Worm (Caenorhabditis elegans) whole organism, late embryonic: ENCODE data around the gene etr-1.

Source experiments
- C08G9.2 ChIP-seq: sonication (generic microtip); optimal IDR thresholded peaks from 2 replicates; lab custom pipeline; 2016; ENCODE audit warnings: mild to moderate bottlenecking, missing genetic modification characterization, moderate library complexity, missing compliant biosample characterization
- C38D4.7 ChIP-seq: fragments of 200-800 bp; sonication (Bioruptor generic); optimal IDR thresholded peaks from 2 replicates; lab custom pipeline; 2018; ENCODE audit warnings: mild to moderate bottlenecking, missing genetic modification characterization, moderate library complexity, missing compliant biosample characterization
- F13H6.1 ChIP-seq: sonication (generic microtip); optimal IDR thresholded peaks from 2 replicates; lab custom pipeline; 2016; ENCODE audit warnings: missing genetic modification characterization, missing compliant biosample characterization
- K02D7.2 ChIP-seq: sonication (generic microtip); optimal IDR thresholded peaks from 2 replicates; lab custom pipeline; 2017; ENCODE audit warnings: mild to moderate bottlenecking, missing genetic modification characterization, missing compliant biosample characterization
- Y22D7AL.16 ChIP-seq: sonication (generic microtip); optimal IDR thresholded peaks from 2 replicates; lab custom pipeline; 2016; ENCODE audit warnings: missing genetic modification characterization, missing compliant biosample characterization
- ceh-14 ChIP-seq: sonication (generic microtip); optimal IDR thresholded peaks from 2 replicates; lab custom pipeline; 2016; ENCODE audit warnings: missing genotype, missing genetic modification characterization, missing compliant biosample characterization
- ceh-2 ChIP-seq: sonication (generic microtip); optimal IDR thresholded peaks from 2 replicates; lab custom pipeline; 2016; ENCODE audit warnings: missing genotype, missing genetic modification characterization, missing compliant biosample characterization
- ceh-22 ChIP-seq: sonication (generic microtip); optimal IDR thresholded peaks from 2 replicates; lab custom pipeline; 2017; ENCODE audit warnings: missing biosample characterization, missing genetic modification characterization
- ceh-30 ChIP-seq: fragments of 150-350 bp; optimal IDR thresholded peaks from 2 replicates; lab custom pipeline; 2014; ENCODE audit warnings: missing biosample characterization, missing genetic modification characterization
- ceh-31 ChIP-seq: sonication (generic microtip); optimal IDR thresholded peaks from 2 replicates; lab custom pipeline; 2016; ENCODE audit warnings: missing genetic modification characterization, missing compliant biosample characterization
- ceh-34 ChIP-seq: sonication (generic microtip); optimal IDR thresholded peaks from 2 replicates; lab custom pipeline; 2016; ENCODE audit warnings: mild to moderate bottlenecking, missing genetic modification characterization, missing compliant biosample characterization
- ceh-9 ChIP-seq: sonication (generic microtip); optimal IDR thresholded peaks from 2 replicates; lab custom pipeline; 2016; ENCODE audit warnings: mild to moderate bottlenecking, missing genetic modification characterization, inconsistent platforms, missing compliant biosample characterization
- che-1 ChIP-seq: sonication (generic microtip); optimal IDR thresholded peaks from 2 replicates; lab custom pipeline; 2016; ENCODE audit warnings: mild to moderate bottlenecking, missing genetic modification characterization, missing compliant biosample characterization
- ets-4 ChIP-seq: sonication (generic microtip); optimal IDR thresholded peaks from 2 replicates; lab custom pipeline; 2016; ENCODE audit warnings: missing genetic modification characterization, missing compliant biosample characterization
- eyg-1 ChIP-seq: sonication (generic microtip); optimal IDR thresholded peaks from 2 replicates; lab custom pipeline; 2016; ENCODE audit warnings: missing genotype, missing genetic modification characterization, missing compliant biosample characterization
- fax-1 ChIP-seq: sonication (generic microtip); optimal IDR thresholded peaks from 2 replicates; lab custom pipeline; 2016; ENCODE audit warnings: missing genotype, missing genetic modification characterization, missing compliant biosample characterization
- fkh-10 ChIP-seq: fragments of 150-350 bp; optimal IDR thresholded peaks from 2 replicates; lab custom pipeline; 2014; ENCODE audit warnings: missing biosample characterization, missing genetic modification reagents, missing genetic modification characterization
- fkh-6 ChIP-seq: sonication (generic microtip); optimal IDR thresholded peaks from 2 replicates; lab custom pipeline; 2016; ENCODE audit warnings: missing genetic modification characterization, missing compliant biosample characterization
- gmeb-2 ChIP-seq: sonication (generic microtip); optimal IDR thresholded peaks from 2 replicates; lab custom pipeline; 2016; ENCODE audit warnings: missing genetic modification characterization, inconsistent platforms, missing compliant biosample characterization
- hlh-13 ChIP-seq: fragments of 200-800 bp; sonication (Bioruptor generic); optimal IDR thresholded peaks from 2 replicates; lab custom pipeline; 2018; ENCODE audit warnings: mild to moderate bottlenecking, missing genetic modification characterization, missing compliant biosample characterization
- hlh-30 ChIP-seq: sonication (generic microtip); optimal IDR thresholded peaks from 2 replicates; lab custom pipeline; 2017; ENCODE audit warnings: antibody characterized with exemption, missing genetic modification characterization, missing compliant biosample characterization; ENCODE audit not compliant: insufficient read depth
- hlh-6 ChIP-seq: sonication (generic microtip); optimal IDR thresholded peaks from 2 replicates; lab custom pipeline; 2016; ENCODE audit warnings: missing genotype, missing genetic modification characterization, missing compliant biosample characterization
- hlh-8 ChIP-seq: sonication (generic microtip); optimal IDR thresholded peaks from 2 replicates; lab custom pipeline; 2016; ENCODE audit warnings: missing genotype, missing genetic modification characterization, missing compliant biosample characterization
- lim-6 ChIP-seq: sonication (generic microtip); optimal IDR thresholded peaks from 2 replicates; lab custom pipeline; 2016; ENCODE audit warnings: missing genetic modification characterization, missing compliant biosample characterization
- lin-11 ChIP-seq: fragments of 200-800 bp; sonication (Bioruptor generic); optimal IDR thresholded peaks from 2 replicates; lab custom pipeline; 2018; ENCODE audit warnings: mild to moderate bottlenecking, missing genetic modification characterization, missing compliant biosample characterization
- madf-2 ChIP-seq: sonication (generic microtip); optimal IDR thresholded peaks from 2 replicates; lab custom pipeline; 2017; ENCODE audit warnings: missing genetic modification characterization, missing compliant biosample characterization
- nfya-1 ChIP-seq: sonication (generic microtip); optimal IDR thresholded peaks from 2 replicates; lab custom pipeline; 2017; ENCODE audit warnings: missing genetic modification characterization, mild to moderate bottlenecking, missing compliant biosample characterization, antibody characterized with exemption, moderate library complexity
- nhr-11 ChIP-seq: fragments of 150-350 bp; optimal IDR thresholded peaks from 2 replicates; lab custom pipeline; 2014; ENCODE audit warnings: missing biosample characterization, missing genetic modification characterization
- nhr-232 ChIP-seq: sonication (generic microtip); optimal IDR thresholded peaks from 2 replicates; lab custom pipeline; 2016; ENCODE audit warnings: missing genetic modification characterization, missing compliant biosample characterization
- npax-4 ChIP-seq: sonication (generic microtip); optimal IDR thresholded peaks from 2 replicates; lab custom pipeline; 2016; ENCODE audit warnings: missing genetic modification characterization, missing compliant biosample characterization
- odd-2 ChIP-seq: sonication (generic microtip); optimal IDR thresholded peaks from 2 replicates; lab custom pipeline; 2017; ENCODE audit warnings: antibody characterized with exemption, mild to moderate bottlenecking, missing genetic modification characterization, missing compliant biosample characterization
- pag-3 ChIP-seq: sonication (generic microtip); optimal IDR thresholded peaks from 2 replicates; lab custom pipeline; 2016; ENCODE audit warnings: missing compliant biosample characterization, missing genetic modification characterization, borderline replicate concordance
- pha-2 ChIP-seq: sonication (generic microtip); optimal IDR thresholded peaks from 2 replicates; lab custom pipeline; 2017; ENCODE audit warnings: mild to moderate bottlenecking, missing genetic modification characterization, missing compliant biosample characterization
- pqm-1 ChIP-seq: sonication (generic microtip); optimal IDR thresholded peaks from 2 replicates; lab custom pipeline; 2016; ENCODE audit warnings: missing genetic modification characterization, missing compliant biosample characterization
- pros-1 ChIP-seq: fragments of 150-350 bp; optimal IDR thresholded peaks from 2 replicates; lab custom pipeline; 2014; ENCODE audit warnings: missing biosample characterization, missing genetic modification reagents, missing genetic modification characterization
- ref-2 ChIP-seq: sonication (generic microtip); optimal IDR thresholded peaks from 2 replicates; lab custom pipeline; 2016; ENCODE audit warnings: missing genetic modification characterization, missing compliant biosample characterization
- sox-2 ChIP-seq: fragments of 200-800 bp; sonication (Bioruptor generic); IDR thresholded peaks from 2 replicates; pipeline ENCODE4 v1.3.6; 2022; ENCODE audit warnings: missing genetic modification reagents, missing genetic modification characterization, missing compliant biosample characterization
- sox-4 ChIP-seq: sonication (generic microtip); optimal IDR thresholded peaks from 2 replicates; lab custom pipeline; 2017; ENCODE audit warnings: mild to moderate bottlenecking, missing genetic modification characterization, inconsistent platforms, missing compliant biosample characterization
- tbx-2 ChIP-seq: sonication (generic microtip); optimal IDR thresholded peaks from 2 replicates; lab custom pipeline; 2016; ENCODE audit warnings: missing genetic modification characterization, missing compliant biosample characterization
- ttx-3 ChIP-seq: sonication (generic microtip); optimal IDR thresholded peaks from 2 replicates; lab custom pipeline; 2016; ENCODE audit warnings: missing genetic modification reagents, missing genetic modification characterization, missing compliant biosample characterization
- unc-42 ChIP-seq: sonication (generic microtip); optimal IDR thresholded peaks from 2 replicates; lab custom pipeline; 2016; ENCODE audit warnings: missing genotype, missing genetic modification characterization, missing compliant biosample characterization
- unc-55 ChIP-seq: sonication (generic microtip); optimal IDR thresholded peaks from 2 replicates; lab custom pipeline; 2017; ENCODE audit warnings: missing biosample characterization, missing genetic modification reagents, missing genetic modification characterization
- unc-86 ChIP-seq: sonication (generic microtip); optimal IDR thresholded peaks from 2 replicates; lab custom pipeline; 2016; ENCODE audit warnings: missing genetic modification characterization, missing compliant biosample characterization
- zip-5 ChIP-seq: sonication (generic microtip); optimal IDR thresholded peaks from 2 replicates; lab custom pipeline; 2016; ENCODE audit warnings: missing genetic modification characterization, missing compliant biosample characterization
- ztf-16 ChIP-seq: sonication (generic microtip); optimal IDR thresholded peaks from 2 replicates; lab custom pipeline; 2017; ENCODE audit warnings: missing genetic modification characterization, missing compliant biosample characterization

Gene etr-1

DNA sequence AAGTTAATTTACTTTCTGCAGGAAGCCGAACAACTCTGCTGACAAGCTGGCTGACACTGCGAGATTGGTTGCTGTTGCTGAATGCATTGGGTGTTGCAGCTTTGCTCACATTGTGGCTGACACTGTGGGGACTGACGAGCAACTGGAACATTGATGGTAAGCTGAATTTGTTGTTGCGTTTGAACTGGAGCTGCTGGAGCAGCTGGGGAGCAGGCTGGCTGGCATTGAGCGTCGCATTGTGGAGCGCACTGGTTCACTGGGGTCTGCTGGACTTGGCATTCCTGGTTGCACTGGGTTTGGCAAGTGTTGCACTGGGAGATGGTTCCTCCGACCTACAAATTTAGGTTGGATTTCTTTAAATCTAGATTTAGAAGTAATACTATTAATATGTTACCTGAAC is 30.4 kb downstream of the etr-1 start:
- TF ChIP-seq pag-3 (tag; lab: Kevin White, UChicago) (no peak), gmeb-2 (no peak), hlh-6 (tag; lab: Kevin White, UChicago) (no peak), tbx-2 (no peak), hlh-13 (GFP tag; lab: Kevin White, UChicago) (no peak), npax-4 (no peak), Y22D7AL.16 (tag; lab: Kevin White, UChicago) (no peak), ztf-16 (no peak), ets-4 (tag; lab: Kevin White, UChicago) (no peak), pros-1 (tag; lab: Kevin White, UChicago) (no peak), ceh-14 (tag; lab: Kevin White, UChicago) (no peak), K02D7.2 (tag; lab: Kevin White, UChicago) (no peak)

DNA sequence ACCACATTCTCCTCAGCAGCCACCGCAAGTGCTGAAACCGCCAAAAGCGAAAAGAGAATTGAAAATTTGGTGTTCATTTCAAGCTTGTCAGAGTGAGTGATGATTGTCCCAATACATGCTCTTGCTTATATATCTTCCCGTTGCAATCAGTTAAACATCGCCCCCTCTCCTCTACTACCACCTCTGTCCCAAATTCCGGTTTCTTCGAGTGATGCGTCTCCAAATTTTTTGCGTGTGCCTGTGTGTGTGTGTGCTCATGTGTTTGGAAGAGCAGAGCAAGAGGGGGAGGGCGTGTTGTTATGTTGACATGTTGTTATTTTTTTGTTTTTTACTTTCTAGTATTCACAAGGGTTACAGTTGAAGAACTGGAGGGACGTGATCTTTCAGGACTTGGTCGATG is 32.3 kb downstream of the etr-1 start, which contains the start of gene abu-11:
Gene abu-11 (minus strand): TSS at position 101 of the 400 bp plus-strand sequence.
- no peak for TF ChIP-seq eyg-1 (tag; lab: Kevin White, UChicago)
- TF ChIP-seq pag-3 (tag; lab: Kevin White, UChicago), result no peak
- TF ChIP-seq unc-55 (GFP tag; lab: Kevin White, UChicago), result no peak

ce11 chrII:196685-197084 is 34.5 kb downstream of the etr-1 start, which contains the start of gene chs-2:
Gene chs-2 (plus strand): TSS chrII:196985.
- TF ChIP-seq zip-5 (no peak), pha-2 (tag; lab: Kevin White, UChicago) (no peak), unc-42 (tag; lab: Kevin White, UChicago) (no peak), fax-1 (tag; lab: Kevin White, UChicago) (no peak), ceh-34 (tag; lab: Kevin White, UChicago) (no peak), nfya-1 (tag; lab: Kevin White, UChicago) (no peak), ceh-22 (tag; lab: Kevin White, UChicago) (no peak), ceh-31 (tag; lab: Kevin White, UChicago) (no peak), nhr-232 (tag; lab: Kevin White, UChicago) (no peak), nhr-11 (tag; lab: Kevin White, UChicago) (no peak), ceh-30 (no peak), fkh-6 (tag; lab: Kevin White, UChicago) (no peak), unc-55 (GFP tag; lab: Kevin White, UChicago) (no peak), C38D4.7 (GFP tag; lab: Kevin White, UChicago) (no peak), unc-86 (tag; lab: Kevin White, UChicago) (no peak), tbx-2 (no peak), Y22D7AL.16 (tag; lab: Kevin White, UChicago) (no peak), hlh-8 (no peak), hlh-13 (GFP tag; lab: Kevin White, UChicago) (no peak), C08G9.2 (tag; lab: Kevin White, UChicago) (no peak)

ce11 chrII:208097-208496 is 45.9 kb downstream of the etr-1 start:
- TF ChIP-seq nfya-1 (tag; lab: Kevin White, UChicago) (no peak), lim-6 (tag; lab: Kevin White, UChicago) (no peak), ceh-9 (no peak), pros-1 (tag; lab: Kevin White, UChicago) (no peak)

- TF ChIP-seq C38D4.7 (GFP tag; lab: Kevin White, UChicago), result no peak
- peak; percentile 55 for TF ChIP-seq ceh-34 (tag; lab: Kevin White, UChicago)
- TF ChIP-seq sox-4 (tag; lab: Kevin White, UChicago), result no peak
- TF ChIP-seq pqm-1 (tag; lab: Kevin White, UChicago), result no peak
- peak; percentile 89 for TF ChIP-seq ceh-30
- no peak for TF ChIP-seq sox-2 (GFP tag; lab: Robert Waterston, UW)
- TF ChIP-seq ceh-2 (tag; lab: Kevin White, UChicago), result no peak
- peak; percentile 57 for TF ChIP-seq ref-2 (tag; lab: Kevin White, UChicago)
- TF ChIP-seq K02D7.2 (tag; lab: Kevin White, UChicago), result no peak
- TF ChIP-seq unc-86 (tag; lab: Kevin White, UChicago), result peak; percentile 2
- TF ChIP-seq unc-55 (GFP tag; lab: Kevin White, UChicago), result peak; percentile 54
- TF ChIP-seq fkh-10 (GFP tag; lab: Kevin White, UChicago), result no peak
- peak; percentile 45 for TF ChIP-seq hlh-30 (tag; lab: Kevin White, UChicago)
- no peak for TF ChIP-seq lim-6 (tag; lab: Kevin White, UChicago)
- TF ChIP-seq F13H6.1 (tag; lab: Kevin White, UChicago), result peak; percentile 15
- TF ChIP-seq ttx-3 (tag; lab: Kevin White, UChicago), result peak; percentile 32
- TF ChIP-seq lin-11 (tag; lab: Kevin White, UChicago), result no peak
- peak; percentile 33 for TF ChIP-seq C08G9.2 (tag; lab: Kevin White, UChicago)
- no peak for TF ChIP-seq odd-2 (tag; lab: Kevin White, UChicago)
- peak; percentile 55 for TF ChIP-seq che-1 (tag; lab: Kevin White, UChicago)
- peak; percentile 16 for TF ChIP-seq madf-2 (tag; lab: Kevin White, UChicago)
- TF ChIP-seq zip-5, result peak; percentile 10
Observed at ce11 chrII:216598-216997, 54.4 kb downstream of the etr-1 start, which contains the start of gene F48A11.4. Gene F48A11.4 (minus strand): TSS chrII:216621.
